Worm (Caenorhabditis elegans) whole organism, L1 larva: ENCODE measurements around the gene pkc-3.

Experiments
- C04F5.9 ChIP-seq: sonication (generic microtip); optimal IDR thresholded peaks from 2 replicates; lab custom pipeline; 2016; ENCODE audit warnings: missing genetic modification characterization, missing compliant biosample characterization
- C16A3.4 ChIP-seq: fragments of 150-350 bp; optimal IDR thresholded peaks from 2 replicates; lab custom pipeline; 2014; ENCODE audit warnings: missing biosample characterization, missing genetic modification characterization
- C34B4.2 ChIP-seq: sonication (generic microtip); optimal IDR thresholded peaks from 2 replicates; lab custom pipeline; 2017; ENCODE audit warnings: mild to moderate bottlenecking, missing genetic modification characterization, missing compliant biosample characterization
- F16B12.6 ChIP-seq: fragments of 150-350 bp; optimal IDR thresholded peaks from 2 replicates; lab custom pipeline; 2014; ENCODE audit warnings: missing biosample characterization, missing genetic modification characterization
- blmp-1 ChIP-seq: fragments of 150-350 bp; optimal IDR thresholded peaks from 2 replicates; lab custom pipeline; 2014; ENCODE audit warnings: missing biosample characterization, missing genetic modification characterization
- ceh-82 ChIP-seq, 3 experiments: fragments of 150-350 bp in 1 of 3; sonication (generic microtip) in 2 of 3; optimal IDR thresholded peaks; 2 replicates each; lab custom pipeline; 2014 to 2017; ENCODE audit warnings: missing biosample characterization in 3 of 3, missing genetic modification characterization in 3 of 3
- ceh-88 ChIP-seq: fragments of 200-800 bp; sonication (Bioruptor generic); IDR thresholded peaks from 2 replicates; pipeline ENCODE4 v1.3.6; 2022; ENCODE audit warnings: missing genetic modification characterization, missing compliant biosample characterization
- ceh-90 ChIP-seq: sonication (generic microtip); optimal IDR thresholded peaks from 2 replicates; lab custom pipeline; 2016; ENCODE audit warnings: missing genetic modification characterization, missing compliant biosample characterization
- ces-1 ChIP-seq: fragments of 150-350 bp; optimal IDR thresholded peaks from 2 replicates; lab custom pipeline; 2014; ENCODE audit warnings: missing biosample characterization, missing genetic modification reagents, missing genetic modification characterization
- dpl-1 ChIP-seq, 3 experiments: fragments of 150-350 bp in 2 of 3; sonication (generic microtip) in 1 of 3; optimal IDR thresholded peaks; 2 replicates each; lab custom pipeline; 2014 to 2017; ENCODE audit warnings: missing biosample characterization in 3 of 3, missing genetic modification characterization in 3 of 3, missing genetic modification reagents in 3 of 3
- dsc-1 ChIP-seq: sonication (generic microtip); optimal IDR thresholded peaks from 2 replicates; lab custom pipeline; 2016; ENCODE audit warnings: mild to moderate bottlenecking, missing genetic modification characterization, missing compliant biosample characterization
- efl-1 ChIP-seq, 4 experiments: fragments of 150-350 bp; optimal IDR thresholded peaks in 3 of 4; peaks in 1 of 4; 1 replicate in 1 of 4; 2 replicates in 3 of 4; lab custom pipeline; 2014; ENCODE audit warnings: missing biosample characterization in 2 of 4, missing genetic modification characterization in 2 of 4, missing genetic modification reagents in 2 of 4
- efl-3 ChIP-seq: fragments of 200-800 bp; sonication (Bioruptor generic); optimal IDR thresholded peaks from 2 replicates; lab custom pipeline; 2018; ENCODE audit warnings: mild to moderate bottlenecking, missing genetic modification characterization, missing compliant biosample characterization
- egl-27 ChIP-seq, 2 experiments: fragments of 150-350 bp in 1 of 2; sonication (generic microtip); optimal IDR thresholded peaks; 3 replicates each; lab custom pipeline; 2017 to 2018; ENCODE audit warnings: missing biosample characterization in 2 of 2, missing genetic modification characterization in 2 of 2, missing genetic modification reagents in 2 of 2
- elt-2 ChIP-seq: sonication (generic microtip); optimal IDR thresholded peaks from 2 replicates; lab custom pipeline; 2016; ENCODE audit warnings: missing genetic modification characterization, mild to moderate bottlenecking, inconsistent platforms, missing compliant biosample characterization, missing genetic modification reagents
- fkh-10 ChIP-seq: sonication (generic microtip); optimal IDR thresholded peaks from 2 replicates; lab custom pipeline; 2017; ENCODE audit warnings: missing biosample characterization, missing genetic modification reagents, missing genetic modification characterization
- fkh-8 ChIP-seq: sonication (generic microtip); optimal IDR thresholded peaks from 2 replicates; lab custom pipeline; 2016; ENCODE audit warnings: mild to moderate bottlenecking, missing genetic modification characterization, missing compliant biosample characterization
- fos-1 ChIP-seq: fragments of 150-350 bp; optimal IDR thresholded peaks from 2 replicates; lab custom pipeline; 2014; ENCODE audit warnings: missing biosample characterization, missing genetic modification characterization
- grh-1 ChIP-seq: fragments of 200-800 bp; sonication (Bioruptor generic); IDR thresholded peaks from 2 replicates; pipeline ENCODE4 v1.3.6; 2022; ENCODE audit warnings: missing genetic modification reagents, missing genetic modification characterization, missing compliant biosample characterization
- hlh-4 ChIP-seq: sonication (generic microtip); optimal IDR thresholded peaks from 2 replicates; lab custom pipeline; 2016; ENCODE audit warnings: mild to moderate bottlenecking, missing genetic modification characterization, missing compliant biosample characterization
- hpl-2 ChIP-seq: fragments of 150-350 bp; optimal IDR thresholded peaks from 2 replicates; lab custom pipeline; 2014; ENCODE audit warnings: missing biosample characterization, missing genetic modification reagents, missing genetic modification characterization
- irx-1 ChIP-seq: sonication (generic microtip); optimal IDR thresholded peaks from 2 replicates; lab custom pipeline; 2016; ENCODE audit warnings: missing genetic modification characterization, missing compliant biosample characterization
- isw-1 ChIP-seq: fragments of 200-800 bp; sonication (Bioruptor generic); IDR thresholded peaks from 2 replicates; pipeline ENCODE4 v1.3.6; 2022; ENCODE audit warnings: missing genetic modification characterization, missing compliant biosample characterization
- lin-13 ChIP-seq: fragments of 150-350 bp; optimal IDR thresholded peaks from 2 replicates; lab custom pipeline; 2014; ENCODE audit warnings: missing biosample characterization, missing genetic modification reagents, missing genetic modification characterization
- lin-15B ChIP-seq: fragments of 150-350 bp; sonication (generic microtip); optimal IDR thresholded peaks from 3 replicates; lab custom pipeline; 2014; ENCODE audit warnings: missing biosample characterization, missing genetic modification characterization
- lin-35 ChIP-seq, 2 experiments: fragments of 150-350 bp; optimal IDR thresholded peaks; 2 replicates each; lab custom pipeline; 2014; ENCODE audit warnings: missing biosample characterization in 2 of 2, missing genetic modification characterization in 2 of 2, missing genetic modification reagents in 2 of 2
- lsy-2 ChIP-seq, 2 experiments: fragments of 150-350 bp; optimal IDR thresholded peaks; 2 replicates each; lab custom pipeline; 2014; ENCODE audit warnings: missing biosample characterization in 2 of 2, missing genetic modification characterization in 2 of 2
- mab-9 ChIP-seq: fragments of 200-800 bp; sonication (Bioruptor generic); IDR thresholded peaks from 2 replicates; pipeline ENCODE4 v1.3.6; 2022; ENCODE audit warnings: missing genetic modification reagents, missing genetic modification characterization, missing compliant biosample characterization
- mef-2 ChIP-seq: fragments of 150-350 bp; optimal IDR thresholded peaks from 2 replicates; lab custom pipeline; 2014; ENCODE audit warnings: missing biosample characterization, missing genetic modification characterization
- mep-1 ChIP-seq: fragments of 150-350 bp; optimal IDR thresholded peaks from 2 replicates; lab custom pipeline; 2014; ENCODE audit warnings: missing biosample characterization, missing genetic modification characterization
- nhr-11 ChIP-seq: fragments of 150-350 bp; optimal IDR thresholded peaks from 2 replicates; lab custom pipeline; 2014; ENCODE audit warnings: missing biosample characterization, missing genetic modification characterization
- nhr-12 ChIP-seq: sonication (generic microtip); optimal IDR thresholded peaks from 2 replicates; lab custom pipeline; 2017; ENCODE audit warnings: missing biosample characterization, missing genetic modification characterization
- nhr-20 ChIP-seq: sonication (generic microtip); optimal IDR thresholded peaks from 2 replicates; lab custom pipeline; 2016; ENCODE audit warnings: mild to moderate bottlenecking, missing genetic modification characterization, missing compliant biosample characterization
- nhr-237 ChIP-seq: fragments of 150-350 bp; optimal IDR thresholded peaks from 2 replicates; lab custom pipeline; 2014; ENCODE audit warnings: missing biosample characterization, missing genetic modification characterization
- nhr-28 ChIP-seq: fragments of 150-350 bp; optimal IDR thresholded peaks from 2 replicates; lab custom pipeline; 2014; ENCODE audit warnings: missing biosample characterization, missing genetic modification characterization
- nhr-47 ChIP-seq: sonication (generic microtip); optimal IDR thresholded peaks from 2 replicates; lab custom pipeline; 2016; ENCODE audit warnings: mild to moderate bottlenecking, missing genetic modification characterization, moderate library complexity, missing compliant biosample characterization
- nhr-71 ChIP-seq: sonication (generic microtip); optimal IDR thresholded peaks from 2 replicates; lab custom pipeline; 2016; ENCODE audit warnings: mild to moderate bottlenecking, missing genetic modification characterization, moderate library complexity, missing compliant biosample characterization
- nhr-76 ChIP-seq: sonication (generic microtip); optimal IDR thresholded peaks from 2 replicates; lab custom pipeline; 2017; ENCODE audit warnings: missing biosample characterization, missing genetic modification characterization
- nhr-84 ChIP-seq: sonication (generic microtip); optimal IDR thresholded peaks from 2 replicates; lab custom pipeline; 2017; ENCODE audit warnings: missing biosample characterization, missing genetic modification characterization
- nhr-85 ChIP-seq: sonication (generic microtip); peaks from one replicate; lab custom pipeline; 2016; ENCODE audit warnings: missing genetic modification characterization, inconsistent platforms, missing compliant biosample characterization
- nhr-90 ChIP-seq: sonication (generic microtip); optimal IDR thresholded peaks from 2 replicates; lab custom pipeline; 2016; ENCODE audit warnings: mild to moderate bottlenecking, missing genetic modification characterization, missing compliant biosample characterization; ENCODE audit not compliant: poor library complexity
- pag-3 ChIP-seq: sonication (generic microtip); optimal IDR thresholded peaks from 2 replicates; lab custom pipeline; 2017; ENCODE audit warnings: missing genetic modification characterization, mild to moderate bottlenecking, missing compliant biosample characterization, antibody characterized with exemption, borderline replicate concordance; ENCODE audit not compliant: insufficient read depth
- pax-3 ChIP-seq: fragments of 200-800 bp; sonication (Bioruptor generic); optimal IDR thresholded peaks from 2 replicates; lab custom pipeline; 2018; ENCODE audit warnings: mild to moderate bottlenecking, missing genetic modification characterization, moderate library complexity, missing compliant biosample characterization
- pqm-1 ChIP-seq: sonication (generic microtip); optimal IDR thresholded peaks from 3 replicates; lab custom pipeline; 2017; ENCODE audit warnings: missing biosample characterization, missing genetic modification characterization
- snpc-4 ChIP-seq: fragments of 150-350 bp; optimal IDR thresholded peaks from 2 replicates; lab custom pipeline; 2014; ENCODE audit warnings: missing biosample characterization, missing genetic modification characterization
- snu-23 ChIP-seq: sonication (generic microtip); optimal IDR thresholded peaks from 2 replicates; lab custom pipeline; 2016; ENCODE audit warnings: missing genetic modification characterization, missing compliant biosample characterization
- sptf-1 ChIP-seq: fragments of 150-350 bp; optimal IDR thresholded peaks from 2 replicates; lab custom pipeline; 2014; ENCODE audit warnings: missing biosample characterization, missing genetic modification characterization
- sup-37 ChIP-seq: fragments of 200-800 bp; sonication (Bioruptor generic); optimal IDR thresholded peaks from 2 replicates; lab custom pipeline; 2018; ENCODE audit warnings: mild to moderate bottlenecking, missing genetic modification characterization, missing compliant biosample characterization
- swsn-7 ChIP-seq: sonication (generic microtip); optimal IDR thresholded peaks from 2 replicates; lab custom pipeline; 2016; ENCODE audit warnings: missing genetic modification characterization, missing compliant biosample characterization
- unc-130 ChIP-seq: fragments of 150-350 bp; optimal IDR thresholded peaks from 2 replicates; lab custom pipeline; 2017; ENCODE audit warnings: missing biosample characterization, missing genetic modification characterization, inconsistent platforms
- unc-98 ChIP-seq: fragments of 200-800 bp; sonication (Bioruptor generic); IDR thresholded peaks from 2 replicates; pipeline ENCODE4 v1.3.6; 2022; ENCODE audit warnings: missing genetic modification characterization, missing compliant biosample characterization
- zip-4 ChIP-seq: fragments of 200-800 bp; sonication (Bioruptor generic); optimal IDR thresholded peaks from 2 replicates; lab custom pipeline; 2018; ENCODE audit warnings: mild to moderate bottlenecking, missing genetic modification characterization, moderate library complexity, missing compliant biosample characterization
- ztf-4 ChIP-seq: fragments of 150-350 bp; optimal IDR thresholded peaks from 2 replicates; lab custom pipeline; 2014; ENCODE audit warnings: missing biosample characterization, missing genetic modification characterization

The pkc-3 gene

DNA sequence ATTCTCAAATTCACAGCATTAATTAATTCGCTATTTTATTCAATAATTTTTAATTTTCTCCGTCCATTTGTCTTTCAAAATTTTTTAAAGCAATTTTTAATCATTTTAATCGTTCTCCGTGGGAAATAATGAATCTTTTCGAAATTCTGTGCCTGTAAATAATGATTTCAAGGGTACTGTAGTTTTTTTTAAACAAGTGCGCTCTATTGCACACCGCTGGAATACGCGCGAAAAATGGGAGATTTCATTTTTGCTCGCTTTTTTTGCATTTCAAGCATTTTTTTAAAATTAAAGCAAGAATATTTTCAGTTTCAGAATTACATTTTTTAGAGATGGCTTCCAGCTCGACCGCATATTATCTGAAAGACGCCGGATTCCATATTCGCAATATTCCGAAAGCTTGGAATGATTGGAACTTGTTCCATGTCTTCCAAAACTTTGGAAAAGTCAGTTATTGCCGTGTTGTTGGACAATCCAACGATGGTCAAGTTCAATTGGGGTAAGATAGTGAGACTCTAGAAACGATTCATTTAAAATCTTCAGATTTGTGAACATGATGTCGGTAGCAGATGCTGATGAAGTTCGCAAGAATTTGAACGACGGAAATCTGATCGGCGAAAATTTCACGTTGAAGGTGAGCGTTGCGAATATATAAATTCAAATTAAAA is 41.3 kb downstream of the pkc-3 start, which contains the start of gene tofu-6:
Gene tofu-6 (plus strand): TSS at position 302 of the 668 bp plus-strand sequence.
- TF ChIP-seq fkh-10 (no peak), elt-2 (tag; lab: Kevin White, UChicago) (no peak), sup-37 (GFP tag; lab: Kevin White, UChicago) (no peak), nhr-76 (tag; lab: Kevin White, UChicago) (no peak), ztf-4 (tag; lab: Kevin White, UChicago) (no peak), snpc-4 (tag; lab: Kevin White, UChicago) (no peak), ceh-82 (tag; optimal IDR thresholded peaks at IDR 0.05; lab: Kevin White, UChicago) (no peak), C04F5.9 (tag; lab: Kevin White, UChicago) (no peak), nhr-71 (tag; lab: Kevin White, UChicago) (no peak), zip-4 (GFP tag; lab: Kevin White, UChicago) (no peak), unc-130 (no peak), lin-35 (GFP tag; optimal IDR thresholded peaks at IDR 0.05; lab: Kevin White, UChicago) (peak; percentile 25 to 85), pag-3 (no peak), irx-1 (no peak), dpl-1 (GFP tag; optimal IDR thresholded peaks at IDR 0.05; lab: Kevin White, UChicago) (peak; percentile 55 to 80 (median 62)), nhr-20 (tag; lab: Kevin White, UChicago) (no peak), efl-3 (no peak), swsn-7 (tag; lab: Kevin White, UChicago) (no peak), nhr-237 (tag; lab: Kevin White, UChicago) (no peak), nhr-12 (tag; lab: Kevin White, UChicago) (no peak), nhr-28 (tag; lab: Kevin White, UChicago) (no peak), nhr-85 (no peak), sptf-1 (tag; lab: Kevin White, UChicago) (no peak), mef-2 (tag; lab: Kevin White, UChicago) (no peak), mab-9 (GFP tag; lab: Robert Waterston, UW) (no peak), dsc-1 (no peak), grh-1 (GFP tag; lab: Robert Waterston, UW) (no peak), nhr-84 (tag; lab: Kevin White, UChicago) (no peak), blmp-1 (tag; lab: Kevin White, UChicago) (peak; percentile 30), nhr-90 (tag; lab: Kevin White, UChicago) (no peak), mep-1 (tag; lab: Kevin White, UChicago) (peak; percentile 43), ceh-90 (tag; lab: Kevin White, UChicago) (no peak), unc-98 (GFP tag; lab: Robert Waterston, UW) (no peak), egl-27 (tag; optimal IDR thresholded peaks at IDR 0.05; lab: Kevin White, UChicago) (no peak), lin-15B (tag; lab: Kevin White, UChicago) (peak; percentile 10), efl-1 (optimal IDR thresholded peaks at IDR 0.05; lab: Kevin White, UChicago) (peak; percentile 69 to 73), efl-1 (GFP tag; optimal IDR thresholded peaks at IDR 0.05 in 1 of 2; lab: Kevin White, UChicago) (peak; percentile 71 to 95), nhr-47 (tag; lab: Kevin White, UChicago) (no peak), snu-23 (no peak), lin-13 (GFP tag; lab: Kevin White, UChicago) (no peak), pqm-1 (tag; lab: Kevin White, UChicago) (no peak), hpl-2 (no peak), ceh-88 (no peak), lsy-2 (tag; optimal IDR thresholded peaks at IDR 0.05; lab: Kevin White, UChicago) (peak; percentile 64 to 95), fos-1 (tag; lab: Kevin White, UChicago) (no peak), fkh-8 (tag; lab: Kevin White, UChicago) (no peak), hlh-4 (tag; lab: Kevin White, UChicago) (no peak), C16A3.4 (tag; lab: Kevin White, UChicago) (peak; percentile 11), nhr-11 (tag; lab: Kevin White, UChicago) (no peak), C34B4.2 (tag; lab: Kevin White, UChicago) (no peak), ces-1 (no peak), pax-3 (no peak), isw-1 (GFP tag; lab: Robert Waterston, UW) (no peak), F16B12.6 (tag; lab: Kevin White, UChicago) (peak; percentile 16)
